Worm (Caenorhabditis elegans): ENCODE measurements around the gene mmab-1.

Gene mmab-1

ce11 chrIII:4924134-4924533, 2.2 kb upstream of the mmab-1 start:
- TF ChIP-seq ztf-4 (tag; optimal IDR thresholded peaks at IDR 0.05), result no peak
- TF ChIP-seq nhr-12 (tag; optimal IDR thresholded peaks at IDR 0.05), result no peak
- no peak for TF ChIP-seq ama-1 (optimal IDR thresholded peaks at IDR 0.05)
- TF ChIP-seq lsy-12 (tag; optimal IDR thresholded peaks at IDR 0.05), result no peak
- TF ChIP-seq ztf-11 (tag; optimal IDR thresholded peaks at IDR 0.05), result no peak
- no peak for TF ChIP-seq snpc-4 (tag; optimal IDR thresholded peaks at IDR 0.05)
- TF ChIP-seq tbx-2 (tag; optimal IDR thresholded peaks at IDR 0.05), result no peak
- no peak for TF ChIP-seq elt-2 (tag; optimal IDR thresholded peaks at IDR 0.05)
- no peak for TF ChIP-seq fkh-10 (GFP tag; optimal IDR thresholded peaks at IDR 0.05)
- no peak for TF ChIP-seq pha-4 (tag; optimal IDR thresholded peaks at IDR 0.05)

- TF ChIP-seq mdl-1 (tag; optimal IDR thresholded peaks at IDR 0.05) (no peak), nhr-12 (tag; optimal IDR thresholded peaks at IDR 0.05) (no peak), ztf-11 (tag; optimal IDR thresholded peaks at IDR 0.05) (no peak), ceh-16 (tag; optimal IDR thresholded peaks at IDR 0.05) (no peak), egl-5 (tag; optimal IDR thresholded peaks at IDR 0.05) (no peak), unc-62 (GFP tag; optimal IDR thresholded peaks at IDR 0.05) (no peak), nhr-237 (tag; optimal IDR thresholded peaks at IDR 0.05) (no peak), nfya-1 (tag; optimal IDR thresholded peaks at IDR 0.05; ENCODE audit: insufficient read depth) (no peak), nhr-11 (tag; optimal IDR thresholded peaks at IDR 0.05) (no peak), sea-2 (GFP tag; optimal IDR thresholded peaks at IDR 0.05) (no peak), ztf-4 (tag; optimal IDR thresholded peaks at IDR 0.05) (no peak), jun-1 (tag; optimal IDR thresholded peaks at IDR 0.05) (no peak), fos-1 (tag; optimal IDR thresholded peaks at IDR 0.05) (no peak), R02D3.7 (tag; optimal IDR thresholded peaks at IDR 0.05) (no peak), nhr-77 (tag; optimal IDR thresholded peaks at IDR 0.05) (no peak), skn-1 (tag; optimal IDR thresholded peaks at IDR 0.05) (no peak), ceh-9 (tag; optimal IDR thresholded peaks at IDR 0.05) (no peak), aly-2 (tag; optimal IDR thresholded peaks at IDR 0.05) (no peak), elt-1 (tag; optimal IDR thresholded peaks at IDR 0.05) (no peak), nhr-25 (tag; optimal IDR thresholded peaks at IDR 0.05) (no peak)
These were observed 1.7 kb downstream of the mmab-1 start, which contains the start of gene ula-1 for ce11 chrIII:4920221-4920620. Gene ula-1, minus strand, starts transcription at chrIII:4920321.

ce11 chrIII:4918906-4919305, 3.0 kb downstream of the mmab-1 start:
- TF ChIP-seq skn-1 (tag; optimal IDR thresholded peaks at IDR 0.05) (no peak), tbx-2 (tag; optimal IDR thresholded peaks at IDR 0.05) (no peak), nhr-23 (tag; optimal IDR thresholded peaks at IDR 0.05) (no peak), lin-15B (tag; optimal IDR thresholded peaks at IDR 0.05) (no peak), fkh-10 (GFP tag; optimal IDR thresholded peaks at IDR 0.05) (no peak), nhr-11 (tag; optimal IDR thresholded peaks at IDR 0.05) (no peak), egl-5 (tag; optimal IDR thresholded peaks at IDR 0.05) (no peak), unc-62 (GFP tag; optimal IDR thresholded peaks at IDR 0.05) (no peak), pha-4 (tag; optimal IDR thresholded peaks at IDR 0.05) (no peak), nhr-237 (tag; optimal IDR thresholded peaks at IDR 0.05) (no peak), lsy-12 (tag; optimal IDR thresholded peaks at IDR 0.05) (no peak)

ce11 chrIII:4917960-4918712, 3.8 kb downstream of the mmab-1 start, which contains the start of gene rpb-8:
Gene rpb-8, minus strand, starts transcription at chrIII:4918008.
- TF ChIP-seq daf-12 (tag; optimal IDR thresholded peaks at IDR 0.05), result no peak
- no peak for TF ChIP-seq lsy-12 (tag; optimal IDR thresholded peaks at IDR 0.05)
- no peak for TF ChIP-seq elt-1 (tag; optimal IDR thresholded peaks at IDR 0.05)
- TF ChIP-seq pha-4 (tag; optimal IDR thresholded peaks at IDR 0.05), result peak; percentile 71
- TF ChIP-seq lin-15B (tag; optimal IDR thresholded peaks at IDR 0.05), result peak; percentile 71
- TF ChIP-seq egl-5 (tag; optimal IDR thresholded peaks at IDR 0.05), result peak; percentile 57
- TF ChIP-seq nhr-12 (tag; optimal IDR thresholded peaks at IDR 0.05), result no peak
- no peak for TF ChIP-seq nhr-28 (tag; optimal IDR thresholded peaks at IDR 0.05)
- TF ChIP-seq snpc-4 (tag; optimal IDR thresholded peaks at IDR 0.05), result peak; percentile 37
- TF ChIP-seq eor-1 (tag; optimal IDR thresholded peaks at IDR 0.05), result no peak
- no peak for TF ChIP-seq hmg-11 (tag; optimal IDR thresholded peaks at IDR 0.05)
- TF ChIP-seq nhr-237 (tag; optimal IDR thresholded peaks at IDR 0.05), result no peak
- no peak for TF ChIP-seq ZK546.5 (tag; optimal IDR thresholded peaks at IDR 0.05)
- TF ChIP-seq ceh-28 (tag; optimal IDR thresholded peaks at IDR 0.05), result no peak
- TF ChIP-seq nhr-25 (tag; optimal IDR thresholded peaks at IDR 0.05), result peak; percentile 8
- no peak for TF ChIP-seq nhr-77 (tag; optimal IDR thresholded peaks at IDR 0.05)
- TF ChIP-seq elt-3 (tag; optimal IDR thresholded peaks at IDR 0.05), result no peak
- peak; percentile 72 for TF ChIP-seq nfya-1 (tag; optimal IDR thresholded peaks at IDR 0.05; ENCODE audit: insufficient read depth)
- no peak for TF ChIP-seq mml-1 (tag; optimal IDR thresholded peaks at IDR 0.05)
- no peak for TF ChIP-seq mdl-1 (tag; optimal IDR thresholded peaks at IDR 0.05)
- no peak for TF ChIP-seq jun-1 (tag; optimal IDR thresholded peaks at IDR 0.05)
- TF ChIP-seq fos-1 (tag; optimal IDR thresholded peaks at IDR 0.05), result no peak
- TF ChIP-seq ceh-9 (tag; optimal IDR thresholded peaks at IDR 0.05), result no peak
- TF ChIP-seq lin-39 (tag; optimal IDR thresholded peaks at IDR 0.05), result peak; percentile 61
- peak; percentile 3 for TF ChIP-seq elt-2 (tag; optimal IDR thresholded peaks at IDR 0.05)
- no peak for TF ChIP-seq ztf-11 (tag; optimal IDR thresholded peaks at IDR 0.05)
- peak; percentile 66 for TF ChIP-seq nhr-23 (tag; optimal IDR thresholded peaks at IDR 0.05)
- TF ChIP-seq zag-1 (tag; optimal IDR thresholded peaks at IDR 0.05), result no peak
- TF ChIP-seq ama-1 (optimal IDR thresholded peaks at IDR 0.05), result peak; percentile 38
- TF ChIP-seq skn-1 (tag; optimal IDR thresholded peaks at IDR 0.05), result no peak
- TF ChIP-seq nhr-67 (tag; optimal IDR thresholded peaks at IDR 0.05), result no peak
- TF ChIP-seq unc-39 (tag; optimal IDR thresholded peaks at IDR 0.05), result no peak
